Fruit fly (Drosophila melanogaster) whole organism, pupa: Measurements from ENCODE around the gene CG31301.

Experiments
- CG15710 ChIP-seq: fragments of 200-800 bp; sonication (Bioruptor generic); optimal IDR thresholded peaks from 2 replicates; lab custom pipeline; 2018; ENCODE audit warnings: missing biosample characterization, mild to moderate bottlenecking, missing genetic modification characterization, moderate library complexity
- CG17806 ChIP-seq: fragments of 200-800 bp; sonication (Bioruptor generic); optimal IDR thresholded peaks from 2 replicates; lab custom pipeline; 2018; ENCODE audit warnings: missing biosample characterization, mild to moderate bottlenecking, missing genetic modification characterization, moderate library complexity
- CG34367 ChIP-seq: fragments of 200-800 bp; sonication (Bioruptor generic); optimal IDR thresholded peaks from 2 replicates; lab custom pipeline; 2018; ENCODE audit warnings: missing biosample characterization, mild to moderate bottlenecking, missing genetic modification characterization
- CG8301 ChIP-seq: fragments of 200-800 bp; sonication (Bioruptor generic); optimal IDR thresholded peaks from 2 replicates; lab custom pipeline; 2018; ENCODE audit warnings: missing biosample characterization, mild to moderate bottlenecking, missing genetic modification characterization
- CG9948 ChIP-seq: fragments of 200-800 bp; sonication (Bioruptor generic); optimal IDR thresholded peaks from 2 replicates; lab custom pipeline; 2018; ENCODE audit warnings: missing biosample characterization, mild to moderate bottlenecking, missing genetic modification characterization, moderate library complexity
- EcR ChIP-seq: fragments of 200-800 bp; sonication (Bioruptor generic); optimal IDR thresholded peaks from 3 replicates; lab custom pipeline; 2019; ENCODE audit warnings: missing biosample characterization, missing genetic modification characterization, mild to moderate bottlenecking, moderate library complexity, missing genetic modification reagents
- Ets98B ChIP-seq: fragments of 200-800 bp; sonication (Bioruptor generic); IDR thresholded peaks from 2 replicates; pipeline ENCODE4 v1.3.6; 2022; ENCODE audit warnings: missing biosample characterization, missing genetic modification characterization
- fd96Ca ChIP-seq: fragments of 200-800 bp; sonication (Bioruptor generic); IDR thresholded peaks from 3 replicates; pipeline ENCODE4 v1.3.6; 2022; ENCODE audit warnings: missing biosample characterization, missing genetic modification characterization

- no peak for TF ChIP-seq CG17806 (tag; lab: Kevin White, UChicago)
- TF ChIP-seq fd96Ca (GFP tag; lab: Robert Waterston, UW): no peak
- TF ChIP-seq CG15710: no peak
- no peak for TF ChIP-seq CG8301 (tag; lab: Kevin White, UChicago)
- no peak for TF ChIP-seq EcR (GFP tag; lab: Kevin White, UChicago)
- no peak for TF ChIP-seq CG9948
- no peak for TF ChIP-seq Ets98B
- TF ChIP-seq CG34367: no peak
Measured at dm6 chr3R:15310695-15311094, 35.3 kb upstream of the CG31301 start.
